Fruit fly (Drosophila melanogaster) whole organism, prepupa: ENCODE results near the gene Polr3E.

Experiments
- CG10631 ChIP-seq: fragments of 200-800 bp; sonication (Bioruptor generic); optimal IDR thresholded peaks from 2 replicates; lab custom pipeline; 2016; ENCODE audit warnings: missing biosample characterization, missing genetic modification characterization
- CG10669 ChIP-seq: fragments of 200-800 bp; sonication (Bioruptor generic); optimal IDR thresholded peaks from 3 replicates; lab custom pipeline; 2018; ENCODE audit warnings: missing biosample characterization, mild to moderate bottlenecking, missing genetic modification characterization, moderate library complexity
- CG11294 ChIP-seq: fragments of 200-800 bp; sonication (Bioruptor generic); IDR thresholded peaks from 2 replicates; pipeline ENCODE4 v1.3.6; 2022; ENCODE audit warnings: missing biosample characterization, missing genetic modification characterization
- CG11902 ChIP-seq: fragments of 200-800 bp; sonication (Bioruptor generic); optimal IDR thresholded peaks from 3 replicates; lab custom pipeline; 2016; ENCODE audit warnings: missing biosample characterization, missing genetic modification characterization
- CG1621 ChIP-seq: fragments of 200-800 bp; sonication (Bioruptor generic); optimal IDR thresholded peaks from 3 replicates; lab custom pipeline; 2018; ENCODE audit warnings: missing biosample characterization, mild to moderate bottlenecking, missing genetic modification characterization
- CG3032 ChIP-seq: fragments of 200-800 bp; optimal IDR thresholded peaks from 2 replicates; lab custom pipeline; 2019; ENCODE audit warnings: missing biosample characterization, mild to moderate bottlenecking, missing genetic modification characterization, moderate library complexity
- CG31627 ChIP-seq: fragments of 200-800 bp; sonication (Bioruptor generic); optimal IDR thresholded peaks from 3 replicates; lab custom pipeline; 2016; ENCODE audit warnings: missing biosample characterization, missing genetic modification characterization
- CG34406 ChIP-seq: fragments of 200-800 bp; sonication (Bioruptor generic); optimal IDR thresholded peaks from 3 replicates; lab custom pipeline; 2016; ENCODE audit warnings: missing biosample characterization, missing genetic modification characterization
- CG3919 ChIP-seq: fragments of 200-800 bp; sonication (Bioruptor generic); optimal IDR thresholded peaks from 3 replicates; lab custom pipeline; 2016; ENCODE audit warnings: missing biosample characterization, missing genetic modification characterization
- CG6163 ChIP-seq: fragments of 200-800 bp; sonication (Bioruptor generic); IDR thresholded peaks from 3 replicates; pipeline ENCODE4 v1.3.6; 2022; ENCODE audit warnings: missing biosample characterization, missing genetic modification characterization
- CG6276 ChIP-seq: fragments of 200-800 bp; sonication (Bioruptor generic); optimal IDR thresholded peaks from 2 replicates; lab custom pipeline; 2017; ENCODE audit warnings: missing biosample characterization, mild to moderate bottlenecking, missing genetic modification characterization
- CG6792 ChIP-seq: fragments of 200-800 bp; sonication (Bioruptor generic); optimal IDR thresholded peaks from 3 replicates; lab custom pipeline; 2016; ENCODE audit warnings: missing biosample characterization, missing genetic modification characterization
- CG6808 ChIP-seq: fragments of 200-800 bp; sonication (Bioruptor generic); optimal IDR thresholded peaks from 3 replicates; lab custom pipeline; 2017; ENCODE audit warnings: missing biosample characterization, missing genetic modification characterization, mild to moderate bottlenecking, moderate library complexity, missing genetic modification reagents
- CG7368 ChIP-seq: fragments of 200-800 bp; sonication (Bioruptor generic); optimal IDR thresholded peaks from 3 replicates; lab custom pipeline; 2016; ENCODE audit warnings: missing biosample characterization, missing genetic modification characterization
- CG8119 ChIP-seq: fragments of 200-800 bp; sonication (Bioruptor generic); IDR thresholded peaks from 3 replicates; pipeline ENCODE4 v1.3.6; 2022; ENCODE audit warnings: missing biosample characterization, missing genetic modification characterization
- CG8319 ChIP-seq: fragments of 200-800 bp; sonication (Bioruptor generic); optimal IDR thresholded peaks from 3 replicates; lab custom pipeline; 2016; ENCODE audit warnings: missing biosample characterization, missing genetic modification characterization
- CG8632 ChIP-seq: fragments of 200-800 bp; sonication (Bioruptor generic); optimal IDR thresholded peaks from 3 replicates; lab custom pipeline; 2016; ENCODE audit warnings: missing biosample characterization, missing genetic modification characterization
- Eip78C ChIP-seq: fragments of 200-800 bp; sonication (Bioruptor generic); peaks from one replicate; lab custom pipeline; 2016; ENCODE audit warnings: missing biosample characterization, missing genetic modification characterization
- Eip93F ChIP-seq: fragments of 200-800 bp; sonication (Bioruptor generic); optimal IDR thresholded peaks from 2 replicates; lab custom pipeline; 2016; ENCODE audit warnings: missing biosample characterization, mild to moderate bottlenecking, missing genetic modification characterization
- Ets21C ChIP-seq: fragments of 200-800 bp; sonication (Bioruptor generic); optimal IDR thresholded peaks from 3 replicates; lab custom pipeline; 2016; ENCODE audit warnings: missing biosample characterization, missing genetic modification characterization
- Ets96B ChIP-seq: fragments of 200-800 bp; optimal IDR thresholded peaks from 2 replicates; lab custom pipeline; 2019; ENCODE audit warnings: missing biosample characterization, mild to moderate bottlenecking, missing genetic modification characterization, moderate library complexity
- Gug ChIP-seq: fragments of 200-800 bp; sonication (Bioruptor generic); IDR thresholded peaks from 2 replicates; pipeline ENCODE4 v1.3.6; 2022; ENCODE audit warnings: missing biosample characterization, missing genetic modification characterization
- Hr38 ChIP-seq: sonication (Bioruptor generic); optimal IDR thresholded peaks from 2 replicates; lab custom pipeline; 2016; ENCODE audit warnings: missing biosample characterization, missing genetic modification characterization
- Hr4 ChIP-seq: fragments of 200-800 bp; sonication (Bioruptor generic); optimal IDR thresholded peaks from 3 replicates; lab custom pipeline; 2016; ENCODE audit warnings: missing biosample characterization, missing genetic modification characterization
- Lpt ChIP-seq: fragments of 200-800 bp; sonication (Bioruptor generic); optimal IDR thresholded peaks from 3 replicates; lab custom pipeline; 2016; ENCODE audit warnings: missing biosample characterization, missing genetic modification characterization
- Met ChIP-seq: fragments of 200-800 bp; sonication (Bioruptor generic); optimal IDR thresholded peaks from 3 replicates; lab custom pipeline; 2016; ENCODE audit warnings: missing biosample characterization, missing genetic modification characterization
- OdsH ChIP-seq: fragments of 200-800 bp; sonication (Bioruptor generic); optimal IDR thresholded peaks from 3 replicates; lab custom pipeline; 2016; ENCODE audit warnings: missing biosample characterization, missing genetic modification characterization
- Smox ChIP-seq: fragments of 200-800 bp; sonication (Bioruptor generic); optimal IDR thresholded peaks from 3 replicates; lab custom pipeline; 2016; ENCODE audit warnings: missing biosample characterization, missing genetic modification characterization
- Sox102F ChIP-seq: fragments of 200-800 bp; sonication (Bioruptor generic); optimal IDR thresholded peaks from 2 replicates; lab custom pipeline; 2016; ENCODE audit warnings: missing biosample characterization, mild to moderate bottlenecking, missing genetic modification characterization
- Sox15 ChIP-seq: fragments of 200-800 bp; sonication (Bioruptor generic); optimal IDR thresholded peaks from 3 replicates; lab custom pipeline; 2016; ENCODE audit warnings: missing biosample characterization, missing genetic modification characterization
- achi ChIP-seq: fragments of 200-800 bp; sonication (Bioruptor generic); optimal IDR thresholded peaks from 3 replicates; lab custom pipeline; 2016; ENCODE audit warnings: missing biosample characterization, missing genetic modification characterization
- acj6 ChIP-seq: fragments of 200-800 bp; sonication (Bioruptor generic); optimal IDR thresholded peaks from 3 replicates; lab custom pipeline; 2016; ENCODE audit warnings: missing biosample characterization, missing genetic modification characterization
- cyc ChIP-seq: fragments of 200-800 bp; sonication (Bioruptor generic); optimal IDR thresholded peaks from 3 replicates; lab custom pipeline; 2016; ENCODE audit warnings: missing biosample characterization, missing genetic modification characterization
- dsx ChIP-seq: fragments of 200-800 bp; optimal IDR thresholded peaks from 3 replicates; lab custom pipeline; 2019; ENCODE audit warnings: missing biosample characterization, mild to moderate bottlenecking, missing genetic modification characterization, moderate library complexity; ENCODE audit not compliant: poor library complexity, severe bottlenecking
- eg ChIP-seq: fragments of 200-800 bp; sonication (Bioruptor generic); IDR thresholded peaks from 3 replicates; pipeline ENCODE4 v1.3.6; 2022; ENCODE audit warnings: missing biosample characterization, missing genetic modification characterization
- esn ChIP-seq: fragments of 200-800 bp; sonication (Bioruptor generic); optimal IDR thresholded peaks from 2 replicates; lab custom pipeline; 2016; ENCODE audit warnings: missing biosample characterization, mild to moderate bottlenecking, missing genetic modification characterization, moderate library complexity
- fd59A ChIP-seq: fragments of 200-800 bp; sonication (Bioruptor generic); optimal IDR thresholded peaks from 2 replicates; lab custom pipeline; 2017; ENCODE audit warnings: missing biosample characterization, mild to moderate bottlenecking, missing genetic modification characterization, missing genetic modification reagents
- fd85E ChIP-seq: fragments of 200-800 bp; sonication (Bioruptor generic); optimal IDR thresholded peaks from 3 replicates; lab custom pipeline; 2016; ENCODE audit warnings: missing biosample characterization, missing genetic modification characterization
- fkh ChIP-seq: fragments of 200-800 bp; sonication (Bioruptor generic); optimal IDR thresholded peaks from 3 replicates; lab custom pipeline; 2017; ENCODE audit warnings: missing biosample characterization, mild to moderate bottlenecking, missing genetic modification characterization, moderate library complexity
- lz ChIP-seq: fragments of 200-800 bp; sonication (Bioruptor generic); optimal IDR thresholded peaks from 3 replicates; lab custom pipeline; 2016; ENCODE audit warnings: missing biosample characterization, missing genetic modification characterization
- net ChIP-seq: fragments of 200-800 bp; sonication (Bioruptor generic); optimal IDR thresholded peaks from 3 replicates; lab custom pipeline; 2016; ENCODE audit warnings: missing biosample characterization, missing genetic modification characterization
- pdm3 ChIP-seq: fragments of 200-800 bp; sonication (Bioruptor generic); optimal IDR thresholded peaks from 3 replicates; lab custom pipeline; 2016; ENCODE audit warnings: missing biosample characterization, missing genetic modification characterization
- salr ChIP-seq, 2 experiments: fragments of 200-800 bp; sonication (Bioruptor generic); optimal IDR thresholded peaks; 3 replicates each; lab custom pipeline; 2016 to 2018; ENCODE audit warnings: missing biosample characterization in 2 of 2, missing genetic modification characterization in 2 of 2, mild to moderate bottlenecking in 1 of 2
- spab ChIP-seq: fragments of 200-800 bp; sonication (Bioruptor generic); optimal IDR thresholded peaks from 2 replicates; lab custom pipeline; 2017; ENCODE audit warnings: missing biosample characterization, mild to moderate bottlenecking, missing genetic modification characterization, missing genetic modification reagents
- ss ChIP-seq, 2 experiments: fragments of 200-800 bp; sonication (Bioruptor generic); optimal IDR thresholded peaks; 2 replicates in 1 of 2; 3 replicates in 1 of 2; lab custom pipeline; 2017 to 2018; ENCODE audit warnings: mild to moderate bottlenecking in 2 of 2, missing biosample characterization in 2 of 2, missing genetic modification characterization in 2 of 2, moderate library complexity in 1 of 2
- svp ChIP-seq: fragments of 200-800 bp; sonication (Bioruptor generic); peaks from one replicate; lab custom pipeline; 2016; ENCODE audit warnings: missing biosample characterization, missing genetic modification characterization
- vri ChIP-seq: fragments of 200-800 bp; sonication (Bioruptor generic); optimal IDR thresholded peaks from 3 replicates; lab custom pipeline; 2016; ENCODE audit warnings: missing biosample characterization, mild to moderate bottlenecking, missing genetic modification characterization

Polr3E gene

dm6 chr3L:21058651-21059050 is 27.0 kb downstream of the Polr3E start (continued):
- peak; percentile 11 for TF ChIP-seq CG1621 (tag; lab: Kevin White, UChicago)
- no peak for TF ChIP-seq CG8632 (GFP tag; lab: Kevin White, UChicago)
- peak; percentile 81 for TF ChIP-seq vri
- TF ChIP-seq net (GFP tag; lab: Kevin White, UChicago), result no peak
- no peak for TF ChIP-seq salr (GFP tag; optimal IDR thresholded peaks at IDR 0.05; lab: Kevin White, UChicago)
- TF ChIP-seq CG6163, result peak; percentile 77
- TF ChIP-seq CG34406 (GFP tag; lab: Kevin White, UChicago), result no peak
- peak; percentile 69 for TF ChIP-seq eg (GFP tag; lab: Robert Waterston, UW)
- TF ChIP-seq Eip78C (GFP tag; lab: Kevin White, UChicago), result no peak
- TF ChIP-seq CG3032, result peak; percentile 5
- TF ChIP-seq fkh, result peak; percentile 42
- TF ChIP-seq lz, result no peak
- TF ChIP-seq esn (GFP tag; lab: Kevin White, UChicago), result peak; percentile 17
- TF ChIP-seq fd85E, result no peak
- no peak for TF ChIP-seq CG6808 (GFP tag; lab: Kevin White, UChicago)
- TF ChIP-seq Sox102F, result peak; percentile 52
- peak; percentile 58 for TF ChIP-seq dsx (GFP tag; lab: Kevin White, UChicago)
- TF ChIP-seq CG10669, result no peak
- TF ChIP-seq CG11902 (GFP tag; lab: Kevin White, UChicago), result no peak
- TF ChIP-seq CG31627, result no peak
- TF ChIP-seq Eip93F (GFP tag; lab: Kevin White, UChicago), result no peak
- no peak for TF ChIP-seq Gug (GFP tag; lab: Robert Waterston, UW)
- TF ChIP-seq spab, result no peak
- peak; percentile 3 for TF ChIP-seq Ets96B (tag; lab: Kevin White, UChicago)
- no peak for TF ChIP-seq CG11294
- TF ChIP-seq CG8319 (GFP tag; lab: Kevin White, UChicago), result no peak
- TF ChIP-seq ss (GFP tag; optimal IDR thresholded peaks at IDR 0.05; lab: Kevin White, UChicago), result peak; percentile 45 to 57
- no peak for TF ChIP-seq Smox (GFP tag; lab: Kevin White, UChicago)
- 0 out of 3 replicates have a peak, but pooled peaks have one; percentile 22 for TF ChIP-seq CG8119 (GFP tag; lab: Robert Waterston, UW)
- no peak for TF ChIP-seq Hr38 (GFP tag; lab: Kevin White, UChicago)
- TF ChIP-seq acj6, result no peak

dm6 chr3L:21060189-21061070 is 28.8 kb downstream of the Polr3E start:
- TF ChIP-seq Met (GFP tag; lab: Kevin White, UChicago), result peak; percentile 74
- TF ChIP-seq Eip93F (GFP tag; lab: Kevin White, UChicago), result no peak
- TF ChIP-seq esn (GFP tag; lab: Kevin White, UChicago), result peak; percentile 73
- peak; percentile 62 for TF ChIP-seq achi (GFP tag; lab: Kevin White, UChicago)
- peak; percentile 58 for TF ChIP-seq pdm3 (GFP tag; lab: Kevin White, UChicago)
- TF ChIP-seq lz, result peak; percentile 55
- TF ChIP-seq fd85E, result no peak
- peak; percentile 56 for TF ChIP-seq acj6
- TF ChIP-seq CG8632 (GFP tag; lab: Kevin White, UChicago), result peak; percentile 58
- TF ChIP-seq Hr4 (GFP tag; lab: Kevin White, UChicago), result peak; percentile 71
- TF ChIP-seq Ets96B (tag; lab: Kevin White, UChicago), result peak; percentile 12
- no peak for TF ChIP-seq CG7368 (GFP tag; lab: Kevin White, UChicago)
- TF ChIP-seq svp (GFP tag; lab: Kevin White, UChicago), result no peak
- TF ChIP-seq Sox102F, result peak; percentile 17
- TF ChIP-seq OdsH (GFP tag; lab: Kevin White, UChicago), result peak; percentile 59
- peak; percentile 26 for TF ChIP-seq Lpt (GFP tag; lab: Kevin White, UChicago)
- peak; percentile 44 for TF ChIP-seq cyc (GFP tag; lab: Kevin White, UChicago)
- peak; percentile 64 for TF ChIP-seq CG31627
- TF ChIP-seq fkh, result no peak
- TF ChIP-seq CG3919 (GFP tag; lab: Kevin White, UChicago), result peak; percentile 43
- TF ChIP-seq CG6808 (GFP tag; lab: Kevin White, UChicago), result no peak
- TF ChIP-seq Ets21C (GFP tag; lab: Kevin White, UChicago), result peak; percentile 20
- TF ChIP-seq ss (GFP tag; optimal IDR thresholded peaks at IDR 0.05; lab: Kevin White, UChicago), result peak in 1 of 2 experiments; percentile 37
- TF ChIP-seq fd59A (GFP tag; lab: Kevin White, UChicago), result no peak
- TF ChIP-seq net (GFP tag; lab: Kevin White, UChicago), result peak; percentile 49
- peak; percentile 0 for TF ChIP-seq CG11902 (GFP tag; lab: Kevin White, UChicago)
- TF ChIP-seq CG10631 (GFP tag; lab: Kevin White, UChicago), result peak; percentile 54
- TF ChIP-seq CG3032, result peak; percentile 17
- no peak for TF ChIP-seq vri
- peak; percentile 9 for TF ChIP-seq spab
- TF ChIP-seq Sox15 (GFP tag; lab: Kevin White, UChicago), result peak; percentile 23
- peak; percentile 39 for TF ChIP-seq CG6792 (GFP tag; lab: Kevin White, UChicago)
- no peak for TF ChIP-seq CG6276 (GFP tag; lab: Kevin White, UChicago)
